Worm (Caenorhabditis elegans): ENCODE data around the gene F26D10.13.

The F26D10.13 gene

ce11 chrIV:17230958-17231357, 33.7 kb downstream of the F26D10.13 start, which contains the start of gene npr-32 (continued):
- no peak for TF ChIP-seq saeg-2 (GFP tag; IDR thresholded peaks at IDR 0.05)

DNA sequence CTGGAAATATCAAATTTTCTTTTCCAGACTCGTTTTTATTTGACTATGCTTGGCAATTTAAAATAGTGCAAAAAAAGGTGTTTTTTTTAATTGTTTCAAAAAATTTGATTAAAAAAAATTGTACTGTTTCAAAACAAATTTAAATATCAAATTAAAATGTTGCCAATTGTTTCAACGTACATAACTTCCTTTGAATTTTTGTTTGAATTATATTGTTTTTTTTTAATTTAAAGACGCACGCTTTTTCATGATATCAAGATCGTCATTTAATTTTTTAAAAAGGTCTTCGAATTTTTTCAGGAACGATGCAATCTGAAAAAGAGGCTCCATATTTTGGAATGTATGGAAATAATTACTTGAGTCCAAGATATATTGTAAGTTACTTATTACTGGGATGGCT, 41.1 kb downstream of the F26D10.13 start, which contains the start of gene Y116A8B.4:
Gene Y116A8B.4 (plus strand): TSS at position 301 of the 400 bp plus-strand sequence.
- TF ChIP-seq pqm-1 (tag; optimal IDR thresholded peaks at IDR 0.05) (no peak), unc-130 (GFP tag; optimal IDR thresholded peaks at IDR 0.05) (no peak), nhr-77 (tag; optimal IDR thresholded peaks at IDR 0.05) (no peak), daf-19 (GFP tag; conservative IDR thresholded peaks at IDR 0.05) (no peak), hif-1 (tag; optimal IDR thresholded peaks at IDR 0.05) (no peak)

- TF ChIP-seq lin-38 (GFP tag; IDR thresholded peaks at IDR 0.05) (0 out of 2 replicates have a peak, but pooled peaks have one; percentile 14), snpc-1.2 (GFP tag; IDR thresholded peaks at IDR 0.05) (peak; percentile 55; the same call in 1 of the 2 replicates)
These were observed 42.5 kb downstream of the F26D10.13 start for ce11 chrIV:17222145-17222544.

- TF ChIP-seq fos-1 (tag; optimal IDR thresholded peaks at IDR 0.05) (no peak), nhr-42 (GFP tag; IDR thresholded peaks at IDR 0.05) (no peak), aha-1 (tag) (no peak), daf-16 (GFP tag; optimal IDR thresholded peaks at IDR 0.05) (no peak), daf-16 (tag; optimal IDR thresholded peaks at IDR 0.05) (no peak), mdl-1 (tag; optimal IDR thresholded peaks at IDR 0.05) (no peak), F26F4.8 (GFP tag; conservative IDR thresholded peaks at IDR 0.05) (no peak), cey-2 (tag; optimal IDR thresholded peaks at IDR 0.05; ENCODE audit: borderline replicate concordance, insufficient read depth) (no peak), mdt-29 (GFP tag; IDR thresholded peaks at IDR 0.05) (no peak), ztf-7 (tag; optimal IDR thresholded peaks at IDR 0.05) (no peak), php-3 (GFP tag; IDR thresholded peaks at IDR 0.05) (no peak), spr-3 (GFP tag; optimal IDR thresholded peaks at IDR 0.05) (no peak), zfp-2 (tag; optimal IDR thresholded peaks at IDR 0.05) (no peak), dmd-9 (GFP tag; IDR thresholded peaks at IDR 0.05) (no peak), rbr-2 (tag; optimal IDR thresholded peaks at IDR 0.05) (no peak), hif-1 (tag; optimal IDR thresholded peaks at IDR 0.05) (no peak), pha-4 (GFP tag; IDR thresholded peaks at IDR 0.05) (no peak), pha-4 (tag; optimal IDR thresholded peaks at IDR 0.05) (no peak), F44E2.7 (GFP tag; IDR thresholded peaks at IDR 0.05) (no peak)
These were observed 48.6 kb downstream of the F26D10.13 start, which contains the start of gene Y116A8B.1 for ce11 chrIV:17216048-17216447. Gene Y116A8B.1 (plus strand): TSS chrIV:17216348.

DNA sequence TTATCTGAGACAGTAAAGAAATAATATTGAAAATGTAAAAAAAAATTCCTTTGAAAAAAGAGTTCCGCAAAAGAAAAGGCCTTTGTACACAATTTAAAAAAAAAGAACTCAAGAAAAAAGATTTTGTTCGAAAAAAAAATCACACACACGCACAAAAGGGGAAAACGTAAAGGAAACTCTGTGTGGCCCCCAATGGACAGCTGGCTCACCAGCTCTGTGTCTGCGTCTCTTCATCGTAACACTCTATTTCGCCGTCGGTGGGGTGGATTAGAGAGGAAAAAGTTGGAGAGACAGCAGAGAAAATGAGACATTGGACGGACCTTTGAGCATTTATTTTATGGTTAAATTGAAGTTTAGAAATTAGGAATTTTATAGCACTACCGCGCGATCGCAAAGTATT, 49.5 kb downstream of the F26D10.13 start:
- TF ChIP-seq lsy-2 (tag; optimal IDR thresholded peaks at IDR 0.05) (no peak), nhr-28 (tag; optimal IDR thresholded peaks at IDR 0.05) (no peak), hmg-1.1 (GFP tag; IDR thresholded peaks at IDR 0.05) (0 out of 2 replicates have a peak, but pooled peaks have one; percentile 31), snpc-1.2 (GFP tag; IDR thresholded peaks at IDR 0.05) (0 out of 2 replicates have a peak, but pooled peaks have one; percentile 14)
